Worm (Caenorhabditis elegans) whole organism, L4 larva: ENCODE data around the gene srg-41.

Experiments
- duxl-1 ChIP-seq: sonication (generic microtip); optimal IDR thresholded peaks from 2 replicates; lab custom pipeline; 2016; ENCODE audit warnings: mild to moderate bottlenecking, missing genetic modification characterization, moderate library complexity, missing compliant biosample characterization; ENCODE audit not compliant: poor library complexity
- egl-27 ChIP-seq: sonication (generic microtip); optimal IDR thresholded peaks from 3 replicates; lab custom pipeline; 2017; ENCODE audit warnings: missing biosample characterization, missing genetic modification reagents, missing genetic modification characterization
- nhr-11 ChIP-seq: fragments of 150-350 bp; optimal IDR thresholded peaks from 2 replicates; lab custom pipeline; 2014; ENCODE audit warnings: missing biosample characterization, missing genetic modification characterization
- nhr-25 ChIP-seq: sonication (generic microtip); optimal IDR thresholded peaks from 2 replicates; lab custom pipeline; 2017; ENCODE audit warnings: missing genetic modification characterization, mild to moderate bottlenecking, missing compliant biosample characterization, antibody characterized with exemption, moderate library complexity, borderline replicate concordance; ENCODE audit not compliant: insufficient read depth
- nhr-6 ChIP-seq: fragments of 150-350 bp; optimal IDR thresholded peaks from 2 replicates; lab custom pipeline; 2014; ENCODE audit warnings: missing biosample characterization, missing genetic modification characterization
- pha-4 ChIP-seq, 2 experiments: fragments of 150-350 bp in 1 of 2; fragments of 200-800 bp in 1 of 2; sonication (Bioruptor generic) in 1 of 2; IDR thresholded peaks in 1 of 2; optimal IDR thresholded peaks in 1 of 2; 2 replicates each; pipeline versions ENCODE4 v1.3.6 to Lab custom; 2014 to 2022; ENCODE audit warnings: missing genetic modification characterization in 2 of 2, missing genetic modification reagents in 2 of 2, missing biosample characterization in 1 of 2, missing compliant biosample characterization in 1 of 2
- spr-3 ChIP-seq: fragments of 200-800 bp; sonication (Bioruptor generic); optimal IDR thresholded peaks from 2 replicates; lab custom pipeline; 2018; ENCODE audit warnings: mild to moderate bottlenecking, missing genetic modification characterization, missing compliant biosample characterization
- unc-62 ChIP-seq, 3 experiments: fragments of 150-350 bp in 1 of 3; sonication (generic microtip); optimal IDR thresholded peaks in 2 of 3; peaks in 1 of 3; 1 replicate in 1 of 3; 2 replicates in 2 of 3; lab custom pipeline; 2014 to 2017; ENCODE audit warnings: missing biosample characterization in 3 of 3, missing genetic modification characterization in 3 of 3, missing genetic modification reagents in 3 of 3, missing genotype in 1 of 3
- zfp-3 ChIP-seq: fragments of 200-800 bp; sonication (Bioruptor generic); conservative IDR thresholded peaks from 2 replicates; pipeline ENCODE4 v1.3.6; 2022; ENCODE audit warnings: missing genetic modification reagents, missing genetic modification characterization, missing compliant biosample characterization

ce11 chrV:11174663-11175062, 13.0 kb upstream of the srg-41 start:
- TF ChIP-seq pha-4 (GFP tag; IDR thresholded peaks at IDR 0.05; lab: Robert Waterston, UW) (no peak), pha-4 (tag; optimal IDR thresholded peaks at IDR 0.05; lab: Kevin White, UChicago) (no peak), egl-27 (tag; lab: Kevin White, UChicago) (no peak), unc-62 (GFP tag; optimal IDR thresholded peaks at IDR 0.05 in 1 of 2; lab: Kevin White, UChicago) (peak in 1 of 2 experiments; percentile 95), unc-62 (tag; optimal IDR thresholded peaks at IDR 0.05; lab: Kevin White, UChicago) (no peak), duxl-1 (tag; lab: Kevin White, UChicago) (peak; percentile 44), nhr-11 (tag; lab: Kevin White, UChicago) (peak; percentile 35), nhr-25 (no peak), zfp-3 (GFP tag; lab: Robert Waterston, UW) (no peak), nhr-6 (no peak), spr-3 (GFP tag; lab: Kevin White, UChicago) (no peak)
